Worm (Caenorhabditis elegans) whole organism, young adult: ENCODE results near the gene cdgs-1.

Source experiments
- B0019.2 ChIP-seq: fragments of 200-800 bp; sonication (Bioruptor generic); conservative IDR thresholded peaks from 2 replicates; pipeline ENCODE4 v1.3.6; 2022; ENCODE audit warnings: missing genetic modification reagents, missing genetic modification characterization, missing compliant biosample characterization
- B0336.3 ChIP-seq: fragments of 200-800 bp; sonication (Bioruptor generic); IDR thresholded peaks from 2 replicates; pipeline ENCODE4 v1.3.6; 2022; ENCODE audit warnings: missing genetic modification characterization, missing compliant biosample characterization
- F33H1.4 ChIP-seq: fragments of 200-800 bp; sonication (Bioruptor generic); IDR thresholded peaks from 2 replicates; pipeline ENCODE4 v1.3.6; 2022; ENCODE audit warnings: missing genetic modification reagents, missing genetic modification characterization, missing compliant biosample characterization
- F52B5.7 ChIP-seq: sonication (generic microtip); optimal IDR thresholded peaks from 2 replicates; lab custom pipeline; 2016; ENCODE audit warnings: mild to moderate bottlenecking, missing genetic modification characterization, missing compliant biosample characterization
- K11D2.4 ChIP-seq: fragments of 200-800 bp; sonication (Bioruptor generic); IDR thresholded peaks from 2 replicates; pipeline ENCODE4 v1.3.6; 2022; ENCODE audit warnings: missing genetic modification reagents, missing genetic modification characterization, missing compliant biosample characterization
- T26A5.8 ChIP-seq: sonication (generic microtip); optimal IDR thresholded peaks from 2 replicates; lab custom pipeline; 2016; ENCODE audit warnings: missing genetic modification characterization, missing compliant biosample characterization
- Y53G8AR.9 ChIP-seq: fragments of 200-800 bp; sonication (Bioruptor generic); conservative IDR thresholded peaks from 2 replicates; pipeline ENCODE4 v1.3.6; 2022; ENCODE audit warnings: missing genetic modification reagents, missing genetic modification characterization, missing compliant biosample characterization
- Y67H2A.10 ChIP-seq: fragments of 200-800 bp; sonication (Bioruptor generic); conservative IDR thresholded peaks from 2 replicates; pipeline ENCODE4 v1.3.6; 2022; ENCODE audit warnings: missing genetic modification reagents, missing genetic modification characterization, missing compliant biosample characterization
- akir-1 ChIP-seq: fragments of 200-800 bp; sonication (Bioruptor generic); optimal IDR thresholded peaks from 2 replicates; lab custom pipeline; 2018; ENCODE audit warnings: mild to moderate bottlenecking, missing genetic modification characterization, moderate library complexity, missing compliant biosample characterization
- ama-1 ChIP-seq, 3 experiments: fragments of 150-350 bp in 1 of 3; sonication (generic microtip) in 2 of 3; optimal IDR thresholded peaks; 2 replicates each; lab custom pipeline; 2014 to 2018; ENCODE audit warnings: missing biosample characterization in 2 of 3, missing genetic modification characterization in 2 of 3, missing genetic modification reagents in 2 of 3
- attf-6 ChIP-seq: fragments of 200-800 bp; sonication (Bioruptor generic); IDR thresholded peaks from 2 replicates; pipeline ENCODE4 v1.3.6; 2022; ENCODE audit warnings: missing genetic modification reagents, missing genetic modification characterization, missing compliant biosample characterization
- bed-1 ChIP-seq: fragments of 200-800 bp; sonication (Bioruptor generic); IDR thresholded peaks from 2 replicates; pipeline ENCODE4 v1.3.6; 2022; ENCODE audit warnings: missing genetic modification reagents, missing genetic modification characterization, missing compliant biosample characterization
- cebp-1 ChIP-seq, 2 experiments: fragments of 200-800 bp in 1 of 2; sonication (Bioruptor generic) in 1 of 2; sonication (generic microtip) in 1 of 2; IDR thresholded peaks in 1 of 2; optimal IDR thresholded peaks in 1 of 2; 2 replicates each; pipeline versions ENCODE4 v1.3.6 to Lab custom; 2017 to 2022; ENCODE audit warnings: missing compliant biosample characterization in 2 of 2, missing genetic modification characterization in 2 of 2, mild to moderate bottlenecking in 1 of 2, missing genetic modification reagents in 1 of 2, moderate library complexity in 1 of 2
- cebp-2 ChIP-seq: fragments of 200-800 bp; sonication (Bioruptor generic); IDR thresholded peaks from 2 replicates; pipeline ENCODE4 v1.3.6; 2022; ENCODE audit warnings: missing genetic modification characterization, missing compliant biosample characterization
- ceh-100 ChIP-seq: fragments of 200-800 bp; sonication (Bioruptor generic); IDR thresholded peaks from 2 replicates; pipeline ENCODE4 v1.3.6; 2022; ENCODE audit warnings: missing genetic modification reagents, missing genetic modification characterization, missing compliant biosample characterization
- ceh-58 ChIP-seq: fragments of 200-800 bp; sonication (Bioruptor generic); IDR thresholded peaks from 2 replicates; pipeline ENCODE4 v1.3.6; 2022; ENCODE audit warnings: missing genetic modification characterization, missing compliant biosample characterization
- efl-1 ChIP-seq: fragments of 150-350 bp; optimal IDR thresholded peaks from 2 replicates; lab custom pipeline; 2014; ENCODE audit warnings: missing biosample characterization, missing genetic modification reagents, missing genetic modification characterization
- egl-18 ChIP-seq: fragments of 200-800 bp; sonication (Bioruptor generic); IDR thresholded peaks from 2 replicates; pipeline ENCODE4 v1.3.6; 2022; ENCODE audit warnings: missing genetic modification reagents, missing genetic modification characterization, missing compliant biosample characterization
- egrh-3 ChIP-seq: fragments of 200-800 bp; sonication (Bioruptor generic); IDR thresholded peaks from 2 replicates; pipeline ENCODE4 v1.3.6; 2022; ENCODE audit warnings: missing genetic modification reagents, missing genetic modification characterization, missing compliant biosample characterization
- ets-4 ChIP-seq: fragments of 200-800 bp; sonication (Bioruptor generic); optimal IDR thresholded peaks from 2 replicates; lab custom pipeline; 2018; ENCODE audit warnings: mild to moderate bottlenecking, missing genetic modification characterization, missing compliant biosample characterization
- fkh-3 ChIP-seq: sonication (generic microtip); optimal IDR thresholded peaks from 2 replicates; lab custom pipeline; 2016; ENCODE audit warnings: mild to moderate bottlenecking, missing genetic modification characterization, missing compliant biosample characterization
- gei-17 ChIP-seq: fragments of 200-800 bp; sonication (Bioruptor generic); optimal IDR thresholded peaks from 2 replicates; lab custom pipeline; 2018; ENCODE audit warnings: mild to moderate bottlenecking, missing genetic modification characterization, missing compliant biosample characterization
- him-1 ChIP-seq: sonication (generic microtip); optimal IDR thresholded peaks from 2 replicates; lab custom pipeline; 2016; ENCODE audit warnings: missing genotype, missing genetic modification reagents, missing genetic modification characterization, missing compliant biosample characterization
- hlh-26 ChIP-seq: fragments of 200-800 bp; sonication (Bioruptor generic); conservative IDR thresholded peaks from 2 replicates; pipeline ENCODE4 v1.3.6; 2022; ENCODE audit warnings: missing genetic modification reagents, missing genetic modification characterization, missing compliant biosample characterization
- hsf-1 ChIP-seq: fragments of 200-800 bp; sonication (Bioruptor generic); IDR thresholded peaks from 2 replicates; pipeline ENCODE4 v1.3.6; 2022; ENCODE audit warnings: missing genetic modification reagents, missing genetic modification characterization, missing compliant biosample characterization
- lin-26 ChIP-seq: fragments of 200-800 bp; sonication (Bioruptor generic); IDR thresholded peaks from 2 replicates; pipeline ENCODE4 v1.3.6; 2022; ENCODE audit warnings: missing genetic modification reagents, missing genetic modification characterization, missing compliant biosample characterization
- lin-54 ChIP-seq: fragments of 200-800 bp; sonication (Bioruptor generic); optimal IDR thresholded peaks from 2 replicates; lab custom pipeline; 2018; ENCODE audit warnings: mild to moderate bottlenecking, missing genetic modification characterization, missing compliant biosample characterization
- lsl-1 ChIP-seq: fragments of 200-800 bp; sonication (Bioruptor generic); optimal IDR thresholded peaks from 2 replicates; lab custom pipeline; 2018; ENCODE audit warnings: mild to moderate bottlenecking, missing genetic modification characterization, moderate library complexity, missing compliant biosample characterization
- madf-6 ChIP-seq: fragments of 200-800 bp; sonication (Bioruptor generic); IDR thresholded peaks from 2 replicates; pipeline ENCODE4 v1.3.6; 2022; ENCODE audit warnings: missing genetic modification reagents, missing genetic modification characterization, missing compliant biosample characterization
- mel-28 ChIP-seq: sonication (generic microtip); optimal IDR thresholded peaks from 2 replicates; lab custom pipeline; 2016; ENCODE audit warnings: borderline replicate concordance, mild to moderate bottlenecking, missing genetic modification characterization, missing compliant biosample characterization
- nfya-1 ChIP-seq: sonication (generic microtip); optimal IDR thresholded peaks from 2 replicates; lab custom pipeline; 2017; ENCODE audit warnings: antibody characterized with exemption, missing compliant biosample characterization, missing genetic modification characterization, borderline replicate concordance; ENCODE audit not compliant: insufficient read depth
- nfya-2 ChIP-seq: fragments of 200-800 bp; sonication (Bioruptor generic); IDR thresholded peaks from 2 replicates; pipeline ENCODE4 v1.3.6; 2022; ENCODE audit warnings: missing genetic modification reagents, missing genetic modification characterization, missing compliant biosample characterization
- nhr-179 ChIP-seq: sonication (generic microtip); optimal IDR thresholded peaks from 2 replicates; lab custom pipeline; 2016; ENCODE audit warnings: mild to moderate bottlenecking, missing genetic modification characterization, missing compliant biosample characterization
- nhr-27 ChIP-seq: fragments of 200-800 bp; sonication (Bioruptor generic); optimal IDR thresholded peaks from 2 replicates; lab custom pipeline; 2018; ENCODE audit warnings: mild to moderate bottlenecking, missing genetic modification characterization, moderate library complexity, missing compliant biosample characterization
- nhr-80 ChIP-seq: sonication (generic microtip); optimal IDR thresholded peaks from 2 replicates; lab custom pipeline; 2016; ENCODE audit warnings: missing genetic modification characterization, missing compliant biosample characterization
- rpc-1 ChIP-seq, 2 experiments: fragments of 150-350 bp in 1 of 2; sonication (generic microtip) in 1 of 2; optimal IDR thresholded peaks; 2 replicates each; lab custom pipeline; 2014 to 2018; ENCODE audit warnings: missing biosample characterization in 1 of 2, missing genetic modification characterization in 1 of 2, missing genetic modification reagents in 1 of 2, missing genotype in 1 of 2
- sdz-38 ChIP-seq: sonication (generic microtip); optimal IDR thresholded peaks from 2 replicates; lab custom pipeline; 2016; ENCODE audit warnings: missing genotype, missing genetic modification characterization, missing compliant biosample characterization
- snpc-1.3 ChIP-seq: sonication (generic microtip); optimal IDR thresholded peaks from 2 replicates; lab custom pipeline; 2017; ENCODE audit warnings: missing genetic modification characterization, mild to moderate bottlenecking, missing compliant biosample characterization, antibody characterized with exemption, moderate library complexity, missing genotype, missing genetic modification reagents; ENCODE audit not compliant: insufficient read depth
- snpc-4 ChIP-seq, 5 experiments: fragments of 150-350 bp in 1 of 5; sonication (generic microtip) in 4 of 5; optimal IDR thresholded peaks; 2 replicates each; lab custom pipeline; 2014 to 2018; ENCODE audit warnings: missing genetic modification characterization in 5 of 5, missing biosample characterization in 3 of 5, antibody characterized with exemption in 2 of 5, mild to moderate bottlenecking in 2 of 5, missing compliant biosample characterization in 2 of 5, missing genotype in 2 of 5, moderate library complexity in 2 of 5, missing genetic modification reagents in 1 of 5
- unc-62 ChIP-seq: fragments of 150-350 bp; optimal IDR thresholded peaks from 2 replicates; lab custom pipeline; 2014; ENCODE audit warnings: missing biosample characterization, missing genetic modification reagents, missing genetic modification characterization
- ztf-18 ChIP-seq: sonication (generic microtip); optimal IDR thresholded peaks from 2 replicates; lab custom pipeline; 2016; ENCODE audit warnings: missing genotype, mild to moderate bottlenecking, missing genetic modification characterization, missing compliant biosample characterization
- ztf-22 ChIP-seq: fragments of 200-800 bp; sonication (Bioruptor generic); optimal IDR thresholded peaks from 2 replicates; lab custom pipeline; 2018; ENCODE audit warnings: mild to moderate bottlenecking, missing genetic modification characterization, moderate library complexity, missing compliant biosample characterization
- ztf-28 ChIP-seq: fragments of 200-800 bp; sonication (Bioruptor generic); IDR thresholded peaks from 2 replicates; pipeline ENCODE4 v1.3.6; 2022; ENCODE audit warnings: missing genetic modification reagents, missing genetic modification characterization, missing compliant biosample characterization

The cdgs-1 gene

DNA sequence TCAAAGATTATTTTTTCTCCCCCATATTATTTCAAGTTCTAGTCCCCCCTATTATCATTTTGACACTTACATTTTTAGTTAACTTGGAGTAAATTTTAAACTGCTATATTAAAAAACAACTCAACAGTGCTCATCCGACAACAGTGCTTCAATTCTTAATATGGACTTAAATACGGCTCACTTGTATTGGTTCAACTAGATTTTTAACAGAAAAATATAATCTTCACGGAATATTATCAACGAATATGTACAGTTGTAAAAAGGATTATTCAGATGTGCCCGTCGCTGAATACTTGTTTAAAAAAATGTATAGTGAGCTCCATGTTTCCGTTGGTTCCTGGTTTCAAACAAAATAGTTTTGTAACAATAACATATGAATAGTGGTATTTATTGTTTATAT, 15.2 kb downstream of the cdgs-1 start (continued):
- TF ChIP-seq F33H1.4 (GFP tag; lab: Robert Waterston, UW) (no peak; the same call in 1 of the 2 replicates), unc-62 (GFP tag; lab: Kevin White, UChicago) (no peak), ama-1 (optimal IDR thresholded peaks at IDR 0.05; lab: Kevin White, UChicago) (no peak), ama-1 (GFP tag; optimal IDR thresholded peaks at IDR 0.05; lab: Kevin White, UChicago) (peak in 1 of 2 experiments; percentile 94), K11D2.4 (GFP tag; lab: Robert Waterston, UW) (no peak), ets-4 (no peak), Y67H2A.10 (GFP tag; lab: Robert Waterston, UW) (no peak), cebp-2 (no peak), him-1 (tag; lab: Kevin White, UChicago) (peak; percentile 24), hsf-1 (no peak; the same call in none of the 2 replicates), B0336.3 (GFP tag; lab: Robert Waterston, UW) (peak; percentile 69; the same call in 1 of the 2 replicates), F52B5.7 (no peak), snpc-1.3 (tag; lab: Kevin White, UChicago) (peak; percentile 41), lin-26 (GFP tag; lab: Robert Waterston, UW) (peak; percentile 66), madf-6 (GFP tag; lab: Robert Waterston, UW) (peak; percentile 82), egl-18 (GFP tag; lab: Robert Waterston, UW) (no peak), ceh-100 (GFP tag; lab: Robert Waterston, UW) (peak; percentile 48), snpc-4 (GFP tag; optimal IDR thresholded peaks at IDR 0.05; lab: Kevin White, UChicago) (peak; percentile 39), snpc-4 (tag; optimal IDR thresholded peaks at IDR 0.05; lab: Kevin White, UChicago) (peak in 2 of 4 experiments; percentile 21 to 42), nhr-179 (tag; lab: Kevin White, UChicago) (no peak), gei-17 (GFP tag; lab: Kevin White, UChicago) (no peak), lin-54 (no peak), sdz-38 (tag; lab: Kevin White, UChicago) (no peak), ztf-18 (tag; lab: Kevin White, UChicago) (no peak), T26A5.8 (tag; lab: Kevin White, UChicago) (peak; percentile 20), mel-28 (tag; lab: Kevin White, UChicago) (no peak), ceh-58 (no peak), cebp-1 (GFP tag; IDR thresholded peaks at IDR 0.05; lab: Robert Waterston, UW) (no peak), cebp-1 (tag; optimal IDR thresholded peaks at IDR 0.05; lab: Kevin White, UChicago) (no peak), attf-6 (peak; percentile 82), Y53G8AR.9 (GFP tag; lab: Robert Waterston, UW) (peak; percentile 86), lsl-1 (peak; percentile 3), nhr-27 (no peak), akir-1 (no peak), egrh-3 (GFP tag; lab: Robert Waterston, UW) (no peak), rpc-1 (optimal IDR thresholded peaks at IDR 0.05; lab: Kevin White, UChicago) (no peak), rpc-1 (tag; optimal IDR thresholded peaks at IDR 0.05; lab: Kevin White, UChicago) (no peak), hlh-26 (GFP tag; lab: Robert Waterston, UW) (no peak), fkh-3 (tag; lab: Kevin White, UChicago) (peak; percentile 65), B0019.2 (GFP tag; lab: Robert Waterston, UW) (no peak), ztf-28 (no peak), nfya-2 (no peak), ztf-22 (GFP tag; lab: Kevin White, UChicago) (no peak), nfya-1 (tag; lab: Kevin White, UChicago) (no peak), efl-1 (GFP tag; lab: Kevin White, UChicago) (peak; percentile 41), bed-1 (GFP tag; lab: Robert Waterston, UW) (no peak), nhr-80 (tag; lab: Kevin White, UChicago) (no peak)
